Fruit fly (Drosophila melanogaster) whole organism, embryonic: Measurements from ENCODE around the gene sdt.

Experiments
- ATbp ChIP-seq: fragments of 200-800 bp; sonication (Bioruptor generic); optimal IDR thresholded peaks from 2 replicates; lab custom pipeline; 2017; ENCODE audit warnings: missing biosample characterization, mild to moderate bottlenecking, missing genetic modification characterization, missing genetic modification reagents
- Aef1 ChIP-seq: fragments of 200-800 bp; sonication (Bioruptor generic); IDR thresholded peaks from 3 replicates; pipeline ENCODE4 v1.3.6; 2022; ENCODE audit warnings: missing biosample characterization, missing genetic modification characterization
- BtbVII ChIP-seq: fragments of 200-800 bp; sonication (Bioruptor generic); optimal IDR thresholded peaks from 3 replicates; lab custom pipeline; 2017; ENCODE audit warnings: missing biosample characterization, mild to moderate bottlenecking, missing genetic modification characterization
- CG10543 ChIP-seq: fragments of 200-800 bp; sonication (Bioruptor generic); optimal IDR thresholded peaks from 3 replicates; lab custom pipeline; 2017; ENCODE audit warnings: missing biosample characterization, mild to moderate bottlenecking, missing genetic modification characterization, moderate library complexity
- CG11398 ChIP-seq: fragments of 200-800 bp; sonication (Bioruptor generic); optimal IDR thresholded peaks from 2 replicates; lab custom pipeline; 2016; ENCODE audit warnings: missing biosample characterization, missing genetic modification characterization
- CG11696 ChIP-seq: fragments of 200-800 bp; sonication (Bioruptor generic); IDR thresholded peaks from 2 replicates; pipeline ENCODE4 v1.3.6; 2022; ENCODE audit warnings: missing biosample characterization, missing genetic modification characterization
- CG12769 ChIP-seq: fragments of 200-800 bp; sonication (Bioruptor generic); optimal IDR thresholded peaks from 2 replicates; lab custom pipeline; 2019; ENCODE audit warnings: missing biosample characterization, mild to moderate bottlenecking, missing genetic modification characterization, moderate library complexity
- CG14667 ChIP-seq: fragments of 200-800 bp; sonication (Bioruptor generic); IDR thresholded peaks from 2 replicates; pipeline ENCODE4 v1.3.6; 2022; ENCODE audit warnings: missing biosample characterization, missing genetic modification characterization
- CG14860 ChIP-seq: fragments of 200-800 bp; sonication (Bioruptor generic); IDR thresholded peaks from 3 replicates; pipeline ENCODE4 v1.3.6; 2022; ENCODE audit warnings: missing biosample characterization, missing genetic modification characterization; ENCODE audit not compliant: partially characterized antibody
- CG15269 ChIP-seq: fragments of 200-800 bp; sonication (Bioruptor generic); optimal IDR thresholded peaks from 2 replicates; lab custom pipeline; 2018; ENCODE audit warnings: missing biosample characterization, mild to moderate bottlenecking, missing genetic modification characterization, moderate library complexity
- CG1529 ChIP-seq: fragments of 200-800 bp; sonication (Bioruptor generic); optimal IDR thresholded peaks from 3 replicates; lab custom pipeline; 2018; ENCODE audit warnings: missing biosample characterization, missing genetic modification characterization
- CG15479 ChIP-seq: fragments of 200-800 bp; sonication (Bioruptor generic); optimal IDR thresholded peaks from 3 replicates; lab custom pipeline; 2019; ENCODE audit warnings: missing biosample characterization, mild to moderate bottlenecking, missing genetic modification characterization, moderate library complexity
- CG15514 ChIP-seq: fragments of 200-800 bp; sonication (Bioruptor generic); optimal IDR thresholded peaks from 3 replicates; lab custom pipeline; 2017; ENCODE audit warnings: missing biosample characterization, missing genetic modification characterization, mild to moderate bottlenecking, moderate library complexity, missing genetic modification reagents
- CG17328 ChIP-seq: fragments of 200-800 bp; sonication (Bioruptor generic); IDR thresholded peaks from 2 replicates; pipeline ENCODE4 v1.3.6; 2022; ENCODE audit warnings: missing biosample characterization, missing genetic modification characterization
- CG17385 ChIP-seq: fragments of 200-800 bp; sonication (Bioruptor generic); optimal IDR thresholded peaks from 3 replicates; lab custom pipeline; 2018; ENCODE audit warnings: missing biosample characterization, mild to moderate bottlenecking, missing genetic modification characterization
- CG18011 ChIP-seq: fragments of 200-800 bp; sonication (Bioruptor generic); optimal IDR thresholded peaks from 2 replicates; lab custom pipeline; 2017; ENCODE audit warnings: missing biosample characterization, missing genetic modification characterization, mild to moderate bottlenecking, moderate library complexity, missing genotype
- CG1832 ChIP-seq: fragments of 200-800 bp; sonication (Bioruptor generic); optimal IDR thresholded peaks from 2 replicates; lab custom pipeline; 2017; ENCODE audit warnings: missing biosample characterization, mild to moderate bottlenecking, missing genetic modification characterization, inconsistent platforms
- CG18599 ChIP-seq: fragments of 200-800 bp; sonication (Bioruptor generic); optimal IDR thresholded peaks from 3 replicates; lab custom pipeline; 2017; ENCODE audit warnings: missing biosample characterization, missing genetic modification characterization, mild to moderate bottlenecking, moderate library complexity, missing genetic modification reagents
- CG31388 ChIP-seq: fragments of 200-800 bp; sonication (Bioruptor generic); optimal IDR thresholded peaks from 2 replicates; lab custom pipeline; 2016; ENCODE audit warnings: missing biosample characterization, missing genetic modification characterization
- CG32532 ChIP-seq: fragments of 200-800 bp; sonication (Bioruptor generic); IDR thresholded peaks from 2 replicates; pipeline ENCODE4 v1.3.6; 2022; ENCODE audit warnings: missing biosample characterization, missing genetic modification characterization
- CG34422 ChIP-seq: fragments of 200-800 bp; sonication (Bioruptor generic); IDR thresholded peaks from 3 replicates; pipeline ENCODE4 v1.3.6; 2022; ENCODE audit warnings: missing biosample characterization, missing genetic modification characterization
- CG4730 ChIP-seq: fragments of 200-800 bp; sonication (Bioruptor generic); IDR thresholded peaks from 2 replicates; pipeline ENCODE4 v1.3.6; 2022; ENCODE audit warnings: missing biosample characterization, missing genetic modification characterization
- CG7556 ChIP-seq: fragments of 200-800 bp; sonication (Bioruptor generic); optimal IDR thresholded peaks from 2 replicates; lab custom pipeline; 2017; ENCODE audit warnings: missing biosample characterization, mild to moderate bottlenecking, missing genetic modification characterization
- CG7963 ChIP-seq: fragments of 200-800 bp; sonication (Bioruptor generic); IDR thresholded peaks from 3 replicates; pipeline ENCODE4 v1.3.6; 2022; ENCODE audit warnings: missing biosample characterization, missing genetic modification characterization; ENCODE audit not compliant: partially characterized antibody
- CG9797 ChIP-seq: fragments of 200-800 bp; sonication (Bioruptor generic); optimal IDR thresholded peaks from 3 replicates; lab custom pipeline; 2018; ENCODE audit warnings: missing biosample characterization, mild to moderate bottlenecking, missing genetic modification characterization
- CoRest ChIP-seq: fragments of 200-800 bp; sonication (Bioruptor generic); optimal IDR thresholded peaks from 3 replicates; lab custom pipeline; 2018; ENCODE audit warnings: missing biosample characterization, mild to moderate bottlenecking, missing genetic modification characterization, moderate library complexity
- Dfd ChIP-seq, 2 experiments: fragments of >200 bp; optimal IDR thresholded peaks; 2 replicates each; lab custom pipeline; 2017; ENCODE audit warnings: missing biosample characterization in 2 of 2, missing genetic modification characterization in 2 of 2
- Dip3 ChIP-seq: fragments of 200-800 bp; sonication (Bioruptor generic); optimal IDR thresholded peaks from 3 replicates; lab custom pipeline; 2016; ENCODE audit warnings: missing biosample characterization, missing genetic modification characterization
- Fer3 ChIP-seq: fragments of 200-800 bp; sonication (Bioruptor generic); optimal IDR thresholded peaks from 2 replicates; lab custom pipeline; 2018; ENCODE audit warnings: missing biosample characterization, mild to moderate bottlenecking, missing genetic modification characterization, moderate library complexity
- HLH3B ChIP-seq: fragments of 200-800 bp; sonication (Bioruptor generic); IDR thresholded peaks from 2 replicates; pipeline ENCODE4 v1.3.6; 2022; ENCODE audit warnings: missing biosample characterization, missing genetic modification characterization
- Hmx ChIP-seq: fragments of 200-800 bp; sonication (Bioruptor generic); optimal IDR thresholded peaks from 2 replicates; lab custom pipeline; 2016; ENCODE audit warnings: missing biosample characterization, missing genetic modification characterization
- Hr51 ChIP-seq, 2 experiments: fragments of 200-800 bp; sonication (Bioruptor generic); optimal IDR thresholded peaks; 2 replicates in 1 of 2; 3 replicates in 1 of 2; lab custom pipeline; 2016 to 2018; ENCODE audit warnings: missing biosample characterization in 2 of 2, missing genetic modification characterization in 2 of 2, mild to moderate bottlenecking in 1 of 2, moderate library complexity in 1 of 2
- MTF-1 ChIP-seq: fragments of 200-800 bp; sonication (Bioruptor generic); optimal IDR thresholded peaks from 2 replicates; lab custom pipeline; 2018; ENCODE audit warnings: missing biosample characterization, mild to moderate bottlenecking, missing genetic modification characterization, borderline replicate concordance
- Mad ChIP-seq: fragments of 200-800 bp; sonication (Bioruptor generic); optimal IDR thresholded peaks from 2 replicates; lab custom pipeline; 2016; ENCODE audit warnings: missing biosample characterization, missing genetic modification characterization
- NFAT ChIP-seq: fragments of 200-800 bp; sonication (Bioruptor generic); IDR thresholded peaks from 2 replicates; pipeline ENCODE4 v1.3.6; 2022; ENCODE audit warnings: missing biosample characterization, missing genetic modification characterization
- Opbp ChIP-seq: fragments of 200-800 bp; sonication (Bioruptor generic); IDR thresholded peaks from 3 replicates; pipeline ENCODE4 v1.3.6; 2022; ENCODE audit warnings: missing biosample characterization, missing genetic modification characterization; ENCODE audit not compliant: partially characterized antibody
- Pdp1 ChIP-seq, 2 experiments: fragments of 200-800 bp; sonication (Bioruptor generic); optimal IDR thresholded peaks; 3 replicates each; lab custom pipeline; 2016; ENCODE audit warnings: missing biosample characterization in 2 of 2, missing genetic modification characterization in 2 of 2, mild to moderate bottlenecking in 1 of 2, moderate library complexity in 1 of 2
- Ravus ChIP-seq: fragments of 200-800 bp; sonication (Bioruptor generic); IDR thresholded peaks from 2 replicates; pipeline ENCODE4 v1.3.6; 2022; ENCODE audit warnings: missing biosample characterization, missing genetic modification characterization
- Rfx ChIP-seq: fragments of 200-800 bp; sonication (Bioruptor generic); IDR thresholded peaks from 2 replicates; pipeline ENCODE4 v1.3.6; 2022; ENCODE audit warnings: missing biosample characterization, missing genetic modification characterization
- Sry-δ ChIP-seq: fragments of 200-800 bp; sonication (Bioruptor generic); optimal IDR thresholded peaks from 2 replicates; lab custom pipeline; 2016; ENCODE audit warnings: missing biosample characterization, missing genetic modification characterization
- bab2 ChIP-seq: fragments of 200-800 bp; sonication (Bioruptor generic); optimal IDR thresholded peaks from 2 replicates; lab custom pipeline; 2016; ENCODE audit warnings: missing biosample characterization, missing genetic modification characterization
- bcd ChIP-seq: fragments of 200-800 bp; sonication (Bioruptor generic); optimal IDR thresholded peaks from 2 replicates; lab custom pipeline; 2017; ENCODE audit warnings: missing biosample characterization, mild to moderate bottlenecking, missing genetic modification characterization
- gem ChIP-seq: fragments of 200-800 bp; sonication (Bioruptor generic); optimal IDR thresholded peaks from 2 replicates; lab custom pipeline; 2019; ENCODE audit warnings: missing biosample characterization, mild to moderate bottlenecking, missing genetic modification characterization, moderate library complexity
- her ChIP-seq: fragments of 200-800 bp; sonication (Bioruptor generic); optimal IDR thresholded peaks from 2 replicates; lab custom pipeline; 2016; ENCODE audit warnings: missing biosample characterization, missing genetic modification characterization
- pb ChIP-seq: fragments of 200-800 bp; sonication (Bioruptor generic); optimal IDR thresholded peaks from 3 replicates; lab custom pipeline; 2016; ENCODE audit warnings: missing biosample characterization, missing genetic modification characterization
- vfl ChIP-seq: fragments of 200-800 bp; sonication (Bioruptor generic); optimal IDR thresholded peaks from 2 replicates; lab custom pipeline; 2016; ENCODE audit warnings: missing biosample characterization, missing genetic modification characterization
- vvl ChIP-seq: fragments of 200-800 bp; sonication (Bioruptor generic); IDR thresholded peaks from 2 replicates; pipeline ENCODE4 v1.3.6; 2022; ENCODE audit warnings: missing biosample characterization, missing genetic modification characterization

The sdt gene

DNA sequence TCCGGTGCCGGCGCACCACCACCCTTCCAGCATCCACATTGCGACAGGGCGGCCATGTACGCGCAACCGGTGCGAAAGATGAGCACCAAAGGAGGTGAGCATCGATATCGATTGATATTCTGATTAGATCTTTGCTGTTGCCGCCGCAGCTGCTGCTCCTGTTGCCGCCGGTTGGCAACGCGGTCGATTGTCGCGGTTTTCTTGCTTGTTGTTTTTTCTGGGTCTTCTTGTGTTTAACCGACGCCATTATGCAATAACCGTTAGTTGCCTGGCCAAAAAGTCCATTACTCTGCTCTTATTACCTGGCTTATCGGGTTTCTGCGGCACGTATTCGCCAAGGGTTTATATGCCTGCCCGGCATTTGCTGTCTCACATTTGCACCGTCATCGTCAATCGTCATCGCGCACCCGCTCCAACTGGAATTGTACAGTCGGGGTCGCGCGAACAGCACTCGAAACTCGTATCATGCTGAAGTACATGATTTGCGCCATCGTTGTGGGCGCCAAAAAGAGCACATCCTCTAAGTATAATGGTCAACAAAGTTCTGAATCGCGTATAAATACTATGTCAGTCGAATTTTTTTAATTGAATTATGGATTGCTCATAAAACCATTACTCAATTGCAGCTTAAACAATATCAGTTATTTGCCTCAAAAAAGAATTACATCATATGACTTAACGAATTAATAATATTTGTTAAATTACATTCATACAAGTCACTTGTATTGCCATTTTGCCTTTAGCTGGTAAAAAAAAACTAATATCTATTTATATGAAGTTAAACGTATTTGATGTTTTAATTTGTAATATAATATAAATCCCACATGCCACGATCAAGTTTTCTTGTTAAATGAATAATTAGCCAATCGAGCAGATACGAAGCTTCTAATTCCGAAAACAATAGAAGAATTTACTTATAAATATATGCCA lies 65.9 kb downstream of the sdt start, which contains the start of gene sni (continued):
- TF ChIP-seq CG10543 (no peak), ATbp (GFP tag; lab: Kevin White, UChicago) (no peak), Dfd (GFP tag; optimal IDR thresholded peaks at IDR 0.05; lab: Kevin White, UChicago) (no peak), Opbp (GFP tag; lab: Robert Waterston, UW) (0 out of 3 replicates have a peak, but pooled peaks have one; percentile 21), CG15269 (tag; lab: Kevin White, UChicago) (no peak), Rfx (GFP tag; lab: Robert Waterston, UW) (peak; percentile 26; the same call in 1 of the 2 replicates), Pdp1 (GFP tag; optimal IDR thresholded peaks at IDR 0.05; lab: Kevin White, UChicago) (peak in 1 of 2 experiments; percentile 80), CG17385 (GFP tag; lab: Kevin White, UChicago) (peak; percentile 20), CoRest (tag; lab: Kevin White, UChicago) (no peak), HLH3B (no peak), CG34422 (GFP tag; lab: Robert Waterston, UW) (no peak), CG1832 (GFP tag; lab: Kevin White, UChicago) (no peak), bab2 (peak; percentile 20), Fer3 (no peak), Mad (GFP tag; lab: Kevin White, UChicago) (no peak), vfl (GFP tag; lab: Kevin White, UChicago) (no peak), Ravus (GFP tag; lab: Robert Waterston, UW) (no peak), CG14667 (no peak), Hmx (no peak), CG18599 (peak; percentile 14), CG17328 (GFP tag; lab: Robert Waterston, UW) (no peak), bcd (GFP tag; lab: Kevin White, UChicago) (no peak), Sry-δ (peak; percentile 39), BtbVII (peak; percentile 1), vvl (GFP tag; lab: Robert Waterston, UW) (peak; percentile 24; the same call in 1 of the 2 replicates), CG31388 (GFP tag; lab: Kevin White, UChicago) (no peak), NFAT (GFP tag; lab: Robert Waterston, UW) (no peak), MTF-1 (no peak), pb (GFP tag; lab: Kevin White, UChicago) (no peak), CG9797 (no peak), CG7556 (GFP tag; lab: Kevin White, UChicago) (peak; percentile 34), Dip3 (GFP tag; lab: Kevin White, UChicago) (no peak), CG4730 (GFP tag; lab: Robert Waterston, UW) (no peak), CG7963 (GFP tag; lab: Robert Waterston, UW) (0 out of 3 replicates have a peak, but pooled peaks have one; percentile 44), CG15514 (GFP tag; lab: Kevin White, UChicago) (peak; percentile 45), CG15479 (GFP tag; lab: Kevin White, UChicago) (peak; percentile 40), CG14860 (GFP tag; lab: Robert Waterston, UW) (peak; percentile 57; the same call in 2 of the 3 replicates), CG18011 (GFP tag; lab: Kevin White, UChicago) (no peak), her (GFP tag; lab: Kevin White, UChicago) (peak; percentile 52), CG1529 (GFP tag; lab: Kevin White, UChicago) (no peak), CG11696 (GFP tag; lab: Robert Waterston, UW) (peak; percentile 93), CG12769 (tag; lab: Kevin White, UChicago) (peak; percentile 15), gem (tag; lab: Kevin White, UChicago) (no peak), Hr51 (GFP tag; optimal IDR thresholded peaks at IDR 0.05; lab: Kevin White, UChicago) (peak in 1 of 2 experiments; percentile 37), Aef1 (GFP tag; lab: Robert Waterston, UW) (no peak), CG32532 (GFP tag; lab: Robert Waterston, UW) (peak; percentile 46; the same call in 1 of the 2 replicates), CG11398 (GFP tag; lab: Kevin White, UChicago) (no peak)
